ENCODE assay signal across 1 fruit fly cellular context in the genomic region with DNA sequence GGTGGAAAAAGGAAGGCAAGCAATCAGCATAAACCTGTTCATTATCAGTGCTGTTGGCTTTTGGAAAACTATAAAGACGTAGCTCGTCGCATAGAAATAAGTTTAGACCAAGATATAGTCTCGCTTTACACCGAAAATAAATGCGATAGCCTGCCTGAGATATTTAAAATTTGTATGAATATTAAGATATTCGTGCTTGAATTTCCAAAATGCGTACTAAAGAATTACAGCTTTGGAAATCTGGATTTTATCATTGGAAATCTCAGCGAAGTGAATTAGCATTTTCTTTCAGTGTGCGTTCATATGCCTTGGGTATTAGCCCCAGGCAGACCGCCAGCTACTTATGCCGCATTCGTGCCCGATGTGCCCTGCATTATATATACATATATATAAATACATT.
TF ChIP-seq lines count a peak whose summit lies in the region.

No protein-coding gene starts in this region.

TF ChIP-seq in whole organism, embryonic, 481 proteins besides CTCF, POLR2A, EP300 and RAD21 (continued from another document):
- TF ChIP-seq D19A (tag; optimal IDR thresholded peaks at IDR 0.05; lab: Kevin White, UChicago) = peak; percentile 86
- peak; percentile 89 for TF ChIP-seq CG4730 (GFP tag; IDR thresholded peaks at IDR 0.05; lab: Robert Waterston, UW)
- TF ChIP-seq CG34376 (GFP tag; optimal IDR thresholded peaks at IDR 0.05; lab: Kevin White, UChicago) = no peak
- peak; percentile 85 for TF ChIP-seq CG12299 (tag; optimal IDR thresholded peaks at IDR 0.05; lab: Kevin White, UChicago)
- peak; percentile 92 for TF ChIP-seq CG8924 (tag; optimal IDR thresholded peaks at IDR 0.05; lab: Kevin White, UChicago)
- TF ChIP-seq vfl (GFP tag; optimal IDR thresholded peaks at IDR 0.05; lab: Kevin White, UChicago) = peak; percentile 61
- TF ChIP-seq CG10543 (GFP tag; optimal IDR thresholded peaks at IDR 0.05; lab: Kevin White, UChicago) = peak; percentile 47
- peak; percentile 84 for TF ChIP-seq CG32532 (GFP tag; IDR thresholded peaks at IDR 0.05; lab: Robert Waterston, UW)
- peak; percentile 93 for TF ChIP-seq CG12659 (GFP tag; optimal IDR thresholded peaks at IDR 0.05; lab: Kevin White, UChicago)
- peak; percentile 92 for TF ChIP-seq Blimp-1 (GFP tag; optimal IDR thresholded peaks at IDR 0.05; lab: Kevin White, UChicago)
- TF ChIP-seq jing (GFP tag; optimal IDR thresholded peaks at IDR 0.05; lab: Kevin White, UChicago) = peak; percentile 87
- no peak for TF ChIP-seq CG8478 (optimal IDR thresholded peaks at IDR 0.05; lab: Kevin White, UChicago)
- no peak for TF ChIP-seq Dp (GFP tag; optimal IDR thresholded peaks at IDR 0.05; lab: Kevin White, UChicago)
- peak; percentile 89 for TF ChIP-seq CG32772 (GFP tag; IDR thresholded peaks at IDR 0.05; lab: Robert Waterston, UW)
- TF ChIP-seq CG9437 (GFP tag; optimal IDR thresholded peaks at IDR 0.05; lab: Kevin White, UChicago) = peak; percentile 85
- TF ChIP-seq CG11560 (tag; IDR thresholded peaks at IDR 0.05; lab: Robert Waterston, UW) = peak; percentile 47; the same call in 1 of the 3 replicates
- peak; percentile 12 for TF ChIP-seq Hey (tag; optimal IDR thresholded peaks at IDR 0.05; lab: Kevin White, UChicago)
- peak; percentile 88 to 92 for TF ChIP-seq dpn (GFP tag; optimal IDR thresholded peaks at IDR 0.05; lab: Kevin White, UChicago)
- TF ChIP-seq CG10979 (tag; optimal IDR thresholded peaks at IDR 0.05; lab: Kevin White, UChicago) = peak; percentile 93
- TF ChIP-seq CG33213 (GFP tag; optimal IDR thresholded peaks at IDR 0.05; lab: Kevin White, UChicago) = peak; percentile 83
- TF ChIP-seq CG18262 (tag; optimal IDR thresholded peaks at IDR 0.05; lab: Kevin White, UChicago) = peak; percentile 93
- peak; percentile 85 for TF ChIP-seq CG17568 (GFP tag; optimal IDR thresholded peaks at IDR 0.05; lab: Kevin White, UChicago)
- peak; percentile 76 for TF ChIP-seq CG13894 (tag; optimal IDR thresholded peaks at IDR 0.05; lab: Kevin White, UChicago)
- TF ChIP-seq Kr (GFP tag; optimal IDR thresholded peaks at IDR 0.05; lab: Kevin White, UChicago) = no peak
- peak; percentile 42; the same call in 1 of the 3 replicates for TF ChIP-seq sr (GFP tag; IDR thresholded peaks at IDR 0.05; lab: Robert Waterston, UW)
- TF ChIP-seq gsb (GFP tag; IDR thresholded peaks at IDR 0.05; lab: Robert Waterston, UW) = peak; percentile 82
- peak; percentile 58 for TF ChIP-seq ftz-f1 (GFP tag; optimal IDR thresholded peaks at IDR 0.05; lab: Kevin White, UChicago)
- TF ChIP-seq lov (optimal IDR thresholded peaks at IDR 0.05; lab: Kevin White, UChicago) = no peak
- TF ChIP-seq lov (GFP tag; IDR thresholded peaks at IDR 0.05; lab: Robert Waterston, UW) = peak; percentile 89
- peak; percentile 65; the same call in 1 of the 2 replicates for TF ChIP-seq danr (GFP tag; IDR thresholded peaks at IDR 0.05; lab: Robert Waterston, UW)
- peak; percentile 70 for TF ChIP-seq Jarid2 (GFP tag; optimal IDR thresholded peaks at IDR 0.05; lab: Kevin White, UChicago)
- TF ChIP-seq trem (tag; optimal IDR thresholded peaks at IDR 0.05; lab: Kevin White, UChicago) = peak; percentile 76
- TF ChIP-seq B-H2 (GFP tag; optimal IDR thresholded peaks at IDR 0.05; lab: Kevin White, UChicago) = no peak
- peak; percentile 91 for TF ChIP-seq ind (GFP tag; optimal IDR thresholded peaks at IDR 0.05; lab: Kevin White, UChicago)
- TF ChIP-seq Hr3 (GFP tag; optimal IDR thresholded peaks at IDR 0.05; lab: Kevin White, UChicago) = peak; percentile 88
- TF ChIP-seq ttk (GFP tag; IDR thresholded peaks at IDR 0.05; lab: Robert Waterston, UW) = peak; percentile 91
- peak; percentile 92 for TF ChIP-seq CG5245 (GFP tag; optimal IDR thresholded peaks at IDR 0.05; lab: Kevin White, UChicago)
- TF ChIP-seq dysf (GFP tag; IDR thresholded peaks at IDR 0.05; lab: Robert Waterston, UW) = peak; percentile 93
- peak; percentile 77 for TF ChIP-seq sqz (GFP tag; optimal IDR thresholded peaks at IDR 0.05; lab: Kevin White, UChicago)
- peak; percentile 67 for TF ChIP-seq CG3838 (GFP tag; optimal IDR thresholded peaks at IDR 0.05; lab: Kevin White, UChicago)
- peak; percentile 92 for TF ChIP-seq tgo (GFP tag; IDR thresholded peaks at IDR 0.05; lab: Robert Waterston, UW)
- peak; percentile 98 for TF ChIP-seq Ets65A (GFP tag; lab: Kevin White, UChicago)
- peak; percentile 85 for TF ChIP-seq lilli (GFP tag; optimal IDR thresholded peaks at IDR 0.05; lab: Kevin White, UChicago)
- no peak for TF ChIP-seq fru (optimal IDR thresholded peaks at IDR 0.05; lab: Kevin White, UChicago)
- TF ChIP-seq CG6791 (GFP tag; IDR thresholded peaks at IDR 0.05; lab: Robert Waterston, UW; ENCODE audit: partially characterized antibody) = no peak
- peak; percentile 88 for TF ChIP-seq sima (GFP tag; optimal IDR thresholded peaks at IDR 0.05; lab: Kevin White, UChicago)
- TF ChIP-seq Usf (GFP tag; optimal IDR thresholded peaks at IDR 0.05; lab: Kevin White, UChicago) = peak; percentile 72
- peak; percentile 84 for TF ChIP-seq CG18619 (GFP tag; optimal IDR thresholded peaks at IDR 0.05; lab: Kevin White, UChicago)
- TF ChIP-seq z (GFP tag; IDR thresholded peaks at IDR 0.05; lab: Robert Waterston, UW) = peak; percentile 66; the same call in 2 of the 3 replicates
- TF ChIP-seq pan (optimal IDR thresholded peaks at IDR 0.05; lab: Kevin White, UChicago) = no peak
- TF ChIP-seq pan (GFP tag; optimal IDR thresholded peaks at IDR 0.05 in 1 of 2, IDR thresholded peaks at IDR 0.05 in 1 of 2) = peak in 1 of 2 experiments; percentile 94
- TF ChIP-seq amos (GFP tag; IDR thresholded peaks at IDR 0.05; lab: Robert Waterston, UW; ENCODE audit: partially characterized antibody) = no peak
- no peak for TF ChIP-seq sc (optimal IDR thresholded peaks at IDR 0.05; lab: Kevin White, UChicago)
- TF ChIP-seq sc (GFP tag; optimal IDR thresholded peaks at IDR 0.05; lab: Kevin White, UChicago) = peak; percentile 83
- TF ChIP-seq Gug (GFP tag; IDR thresholded peaks at IDR 0.05; lab: Robert Waterston, UW) = peak; percentile 79; the same call in 3 of the 4 replicates
- TF ChIP-seq twi (tag; optimal IDR thresholded peaks at IDR 0.05; lab: Kevin White, UChicago) = peak; percentile 80
